Worm (Caenorhabditis elegans) whole organism, L1 larva: ENCODE measurements around the gene E01G4.5.
A peak's percentile ranks its signal among the peaks of the same experiment; 100 is the strongest.

Experiments used
- Y116A8C.19 ChIP-seq: sonication (generic microtip); optimal IDR thresholded peaks from 2 replicates; lab custom pipeline; 2016; ENCODE audit warnings: missing compliant biosample characterization, missing genetic modification characterization, borderline replicate concordance
- aha-1 ChIP-seq: fragments of 150-350 bp; optimal IDR thresholded peaks from 2 replicates; lab custom pipeline; 2014; ENCODE audit warnings: missing biosample characterization, missing genetic modification characterization
- blmp-1 ChIP-seq: fragments of 150-350 bp; optimal IDR thresholded peaks from 2 replicates; lab custom pipeline; 2014; ENCODE audit warnings: missing biosample characterization, missing genetic modification characterization
- ceh-88 ChIP-seq: fragments of 200-800 bp; sonication (Bioruptor generic); IDR thresholded peaks from 2 replicates; pipeline ENCODE4 v1.3.6; 2022; ENCODE audit warnings: missing genetic modification characterization, missing compliant biosample characterization
- ces-1 ChIP-seq: fragments of 150-350 bp; optimal IDR thresholded peaks from 2 replicates; lab custom pipeline; 2014; ENCODE audit warnings: missing biosample characterization, missing genetic modification reagents, missing genetic modification characterization
- dsc-1 ChIP-seq: sonication (generic microtip); optimal IDR thresholded peaks from 2 replicates; lab custom pipeline; 2016; ENCODE audit warnings: mild to moderate bottlenecking, missing genetic modification characterization, missing compliant biosample characterization
- efl-1 ChIP-seq, 4 experiments: fragments of 150-350 bp; optimal IDR thresholded peaks in 3 of 4; peaks in 1 of 4; 1 replicate in 1 of 4; 2 replicates in 3 of 4; lab custom pipeline; 2014; ENCODE audit warnings: missing biosample characterization in 2 of 4, missing genetic modification characterization in 2 of 4, missing genetic modification reagents in 2 of 4
- efl-3 ChIP-seq: fragments of 200-800 bp; sonication (Bioruptor generic); optimal IDR thresholded peaks from 2 replicates; lab custom pipeline; 2018; ENCODE audit warnings: mild to moderate bottlenecking, missing genetic modification characterization, missing compliant biosample characterization
- egl-13 ChIP-seq: sonication (generic microtip); optimal IDR thresholded peaks from 2 replicates; lab custom pipeline; 2016; ENCODE audit warnings: missing genotype, missing genetic modification reagents, missing genetic modification characterization, missing compliant biosample characterization
- elt-2 ChIP-seq: sonication (generic microtip); optimal IDR thresholded peaks from 2 replicates; lab custom pipeline; 2016; ENCODE audit warnings: missing genetic modification characterization, mild to moderate bottlenecking, inconsistent platforms, missing compliant biosample characterization, missing genetic modification reagents
- fkh-10 ChIP-seq: sonication (generic microtip); optimal IDR thresholded peaks from 2 replicates; lab custom pipeline; 2017; ENCODE audit warnings: missing biosample characterization, missing genetic modification reagents, missing genetic modification characterization
- hpl-2 ChIP-seq: fragments of 150-350 bp; optimal IDR thresholded peaks from 2 replicates; lab custom pipeline; 2014; ENCODE audit warnings: missing biosample characterization, missing genetic modification reagents, missing genetic modification characterization
- lin-14 ChIP-seq: fragments of 200-800 bp; sonication (Bioruptor generic); optimal IDR thresholded peaks from 2 replicates; lab custom pipeline; 2018; ENCODE audit warnings: mild to moderate bottlenecking, missing genetic modification characterization, moderate library complexity, missing compliant biosample characterization
- lin-15B ChIP-seq: fragments of 150-350 bp; sonication (generic microtip); optimal IDR thresholded peaks from 3 replicates; lab custom pipeline; 2014; ENCODE audit warnings: missing biosample characterization, missing genetic modification characterization
- lin-35 ChIP-seq, 2 experiments: fragments of 150-350 bp; optimal IDR thresholded peaks; 2 replicates each; lab custom pipeline; 2014; ENCODE audit warnings: missing biosample characterization in 2 of 2, missing genetic modification characterization in 2 of 2, missing genetic modification reagents in 2 of 2
- lsy-2 ChIP-seq, 2 experiments: fragments of 150-350 bp; optimal IDR thresholded peaks; 2 replicates each; lab custom pipeline; 2014; ENCODE audit warnings: missing biosample characterization in 2 of 2, missing genetic modification characterization in 2 of 2
- mdl-1 ChIP-seq, 2 experiments: fragments of 150-350 bp; optimal IDR thresholded peaks; 2 replicates each; lab custom pipeline; 2014 to 2017; ENCODE audit warnings: missing biosample characterization in 2 of 2, missing genetic modification characterization in 2 of 2, inconsistent platforms in 1 of 2
- mep-1 ChIP-seq: fragments of 150-350 bp; optimal IDR thresholded peaks from 2 replicates; lab custom pipeline; 2014; ENCODE audit warnings: missing biosample characterization, missing genetic modification characterization
- nhr-19 ChIP-seq: fragments of 200-800 bp; sonication (Bioruptor generic); conservative IDR thresholded peaks from 2 replicates; pipeline ENCODE4 v1.3.6; 2022; ENCODE audit warnings: missing genetic modification characterization, missing compliant biosample characterization
- nhr-20 ChIP-seq: sonication (generic microtip); optimal IDR thresholded peaks from 2 replicates; lab custom pipeline; 2016; ENCODE audit warnings: mild to moderate bottlenecking, missing genetic modification characterization, missing compliant biosample characterization
- nhr-237 ChIP-seq: fragments of 150-350 bp; optimal IDR thresholded peaks from 2 replicates; lab custom pipeline; 2014; ENCODE audit warnings: missing biosample characterization, missing genetic modification characterization
- nhr-28 ChIP-seq: fragments of 150-350 bp; optimal IDR thresholded peaks from 2 replicates; lab custom pipeline; 2014; ENCODE audit warnings: missing biosample characterization, missing genetic modification characterization
- nhr-71 ChIP-seq: sonication (generic microtip); optimal IDR thresholded peaks from 2 replicates; lab custom pipeline; 2016; ENCODE audit warnings: mild to moderate bottlenecking, missing genetic modification characterization, moderate library complexity, missing compliant biosample characterization
- nhr-77 ChIP-seq: fragments of 150-350 bp; optimal IDR thresholded peaks from 2 replicates; lab custom pipeline; 2014; ENCODE audit warnings: missing biosample characterization, missing genetic modification characterization
- nhr-85 ChIP-seq: sonication (generic microtip); peaks from one replicate; lab custom pipeline; 2016; ENCODE audit warnings: missing genetic modification characterization, inconsistent platforms, missing compliant biosample characterization
- pax-3 ChIP-seq: fragments of 200-800 bp; sonication (Bioruptor generic); optimal IDR thresholded peaks from 2 replicates; lab custom pipeline; 2018; ENCODE audit warnings: mild to moderate bottlenecking, missing genetic modification characterization, moderate library complexity, missing compliant biosample characterization
- pqm-1 ChIP-seq: sonication (generic microtip); optimal IDR thresholded peaks from 3 replicates; lab custom pipeline; 2017; ENCODE audit warnings: missing biosample characterization, missing genetic modification characterization
- rnt-1 ChIP-seq: sonication (generic microtip); optimal IDR thresholded peaks from 2 replicates; lab custom pipeline; 2016; ENCODE audit warnings: mild to moderate bottlenecking, missing genetic modification characterization, moderate library complexity, missing compliant biosample characterization
- skn-1 ChIP-seq: fragments of 150-350 bp; optimal IDR thresholded peaks from 2 replicates; lab custom pipeline; 2014; ENCODE audit warnings: missing biosample characterization, missing genetic modification characterization
- sox-4 ChIP-seq: sonication (generic microtip); optimal IDR thresholded peaks from 2 replicates; lab custom pipeline; 2016; ENCODE audit warnings: missing genetic modification characterization, missing compliant biosample characterization
- swsn-7 ChIP-seq: sonication (generic microtip); optimal IDR thresholded peaks from 2 replicates; lab custom pipeline; 2016; ENCODE audit warnings: missing genetic modification characterization, missing compliant biosample characterization
- tlp-1 ChIP-seq: fragments of 150-350 bp; optimal IDR thresholded peaks from 2 replicates; lab custom pipeline; 2014; ENCODE audit warnings: missing biosample characterization, missing genetic modification characterization
- unc-130 ChIP-seq: fragments of 150-350 bp; optimal IDR thresholded peaks from 2 replicates; lab custom pipeline; 2017; ENCODE audit warnings: missing biosample characterization, missing genetic modification characterization, inconsistent platforms
- unc-62 ChIP-seq: fragments of 150-350 bp; optimal IDR thresholded peaks from 2 replicates; lab custom pipeline; 2014; ENCODE audit warnings: missing biosample characterization, missing genetic modification reagents, missing genetic modification characterization
- unc-98 ChIP-seq: fragments of 200-800 bp; sonication (Bioruptor generic); IDR thresholded peaks from 2 replicates; pipeline ENCODE4 v1.3.6; 2022; ENCODE audit warnings: missing genetic modification characterization, missing compliant biosample characterization
- vab-15 ChIP-seq: sonication (generic microtip); optimal IDR thresholded peaks from 2 replicates; lab custom pipeline; 2017; ENCODE audit warnings: missing genotype, mild to moderate bottlenecking, missing genetic modification characterization, missing compliant biosample characterization
- zag-1 ChIP-seq: fragments of 150-350 bp; optimal IDR thresholded peaks from 2 replicates; lab custom pipeline; 2014; ENCODE audit warnings: missing biosample characterization, missing genetic modification characterization
- ztf-4 ChIP-seq: fragments of 150-350 bp; optimal IDR thresholded peaks from 2 replicates; lab custom pipeline; 2014; ENCODE audit warnings: missing biosample characterization, missing genetic modification characterization

Gene E01G4.5

ce11 chrII:13465381-13465838, 6.8 kb upstream of the E01G4.5 start:
- TF ChIP-seq lin-15B (tag; lab: Kevin White, UChicago) (no peak), nhr-77 (no peak), nhr-85 (tag; lab: Kevin White, UChicago) (peak; percentile 88), ceh-88 (no peak), mdl-1 (tag; optimal IDR thresholded peaks at IDR 0.05; lab: Kevin White, UChicago) (peak in 1 of 2 experiments; percentile 4), pqm-1 (tag; lab: Kevin White, UChicago) (no peak), unc-62 (GFP tag; lab: Kevin White, UChicago) (no peak), egl-13 (tag; lab: Kevin White, UChicago) (no peak), fkh-10 (GFP tag; lab: Kevin White, UChicago) (no peak), rnt-1 (no peak), mep-1 (tag; lab: Kevin White, UChicago) (peak; percentile 60), sox-4 (no peak), nhr-28 (tag; lab: Kevin White, UChicago) (no peak), blmp-1 (tag; lab: Kevin White, UChicago) (peak; percentile 26), nhr-237 (tag; lab: Kevin White, UChicago) (no peak), nhr-19 (no peak), dsc-1 (tag; lab: Kevin White, UChicago) (no peak), hpl-2 (GFP tag; lab: Kevin White, UChicago) (no peak), unc-98 (no peak), ztf-4 (tag; lab: Kevin White, UChicago) (no peak), elt-2 (peak; percentile 73), unc-130 (tag; lab: Kevin White, UChicago) (no peak), ces-1 (GFP tag; lab: Kevin White, UChicago) (no peak), efl-1 (optimal IDR thresholded peaks at IDR 0.05; lab: Kevin White, UChicago) (no peak), efl-1 (GFP tag; optimal IDR thresholded peaks at IDR 0.05 in 1 of 2; lab: Kevin White, UChicago) (no peak), lin-14 (GFP tag; lab: Kevin White, UChicago) (peak; percentile 54), nhr-71 (no peak), vab-15 (no peak), lsy-2 (tag; optimal IDR thresholded peaks at IDR 0.05; lab: Kevin White, UChicago) (peak in 1 of 2 experiments; percentile 0)

ce11 chrII:13467838-13468389, 4.3 kb upstream of the E01G4.5 start:
- TF ChIP-seq nhr-19 (peak; percentile 27; the same call in 1 of the 2 replicates), lin-35 (GFP tag; optimal IDR thresholded peaks at IDR 0.05; lab: Kevin White, UChicago) (peak in 1 of 2 experiments; percentile 11), ceh-88 (no peak), efl-3 (GFP tag; lab: Kevin White, UChicago) (no peak), efl-1 (optimal IDR thresholded peaks at IDR 0.05; lab: Kevin White, UChicago) (no peak), efl-1 (GFP tag; optimal IDR thresholded peaks at IDR 0.05 in 1 of 2; lab: Kevin White, UChicago) (peak in 1 of 2 experiments; percentile 66), zag-1 (tag; lab: Kevin White, UChicago) (no peak), swsn-7 (tag; lab: Kevin White, UChicago) (no peak), ces-1 (GFP tag; lab: Kevin White, UChicago) (no peak), lin-14 (GFP tag; lab: Kevin White, UChicago) (peak; percentile 26), tlp-1 (tag; lab: Kevin White, UChicago) (peak; percentile 49), elt-2 (peak; percentile 97), skn-1 (no peak), pqm-1 (tag; lab: Kevin White, UChicago) (peak; percentile 97), mdl-1 (tag; optimal IDR thresholded peaks at IDR 0.05; lab: Kevin White, UChicago) (peak in 1 of 2 experiments; percentile 4), pax-3 (tag; lab: Kevin White, UChicago) (no peak), Y116A8C.19 (tag; lab: Kevin White, UChicago) (no peak), nhr-71 (peak; percentile 30), aha-1 (tag; lab: Kevin White, UChicago) (no peak), nhr-20 (tag; lab: Kevin White, UChicago) (peak; percentile 42)
